Fruit fly (Drosophila melanogaster) whole organism, adult: ENCODE measurements around the gene kirre.

Experiments used
- CG11617 ChIP-seq: fragments of 200-800 bp; sonication (Bioruptor generic); optimal IDR thresholded peaks from 2 replicates; lab custom pipeline; 2017; ENCODE audit warnings: mild to moderate bottlenecking, missing biosample characterization, missing genetic modification reagents, missing genetic modification characterization
- CG12768 ChIP-seq: fragments of 200-800 bp; sonication (Bioruptor generic); optimal IDR thresholded peaks from 2 replicates; lab custom pipeline; 2017; ENCODE audit warnings: missing biosample characterization, missing genetic modification characterization, mild to moderate bottlenecking, moderate library complexity, missing genetic modification reagents
- CG14711 ChIP-seq: fragments of 200-800 bp; sonication (Bioruptor generic); optimal IDR thresholded peaks from 2 replicates; lab custom pipeline; 2018; ENCODE audit warnings: missing biosample characterization, mild to moderate bottlenecking, missing genetic modification characterization, moderate library complexity
- CG1620 ChIP-seq: fragments of 200-800 bp; sonication (Bioruptor generic); optimal IDR thresholded peaks from 2 replicates; lab custom pipeline; 2016; ENCODE audit warnings: missing biosample characterization, missing genetic modification characterization
- CG33017 ChIP-seq: fragments of 200-800 bp; sonication (Bioruptor generic); optimal IDR thresholded peaks from 2 replicates; lab custom pipeline; 2018; ENCODE audit warnings: missing biosample characterization, mild to moderate bottlenecking, missing genetic modification characterization, moderate library complexity
- CG5204 ChIP-seq: fragments of 200-800 bp; sonication (Bioruptor generic); optimal IDR thresholded peaks from 2 replicates; lab custom pipeline; 2016; ENCODE audit warnings: missing biosample characterization, missing genetic modification characterization
- CG7045 ChIP-seq: fragments of 200-800 bp; sonication (Bioruptor generic); optimal IDR thresholded peaks from 2 replicates; lab custom pipeline; 2017; ENCODE audit warnings: missing biosample characterization, mild to moderate bottlenecking, missing genetic modification characterization
- CG7101 ChIP-seq: fragments of 200-800 bp; sonication (Bioruptor generic); optimal IDR thresholded peaks from 2 replicates; lab custom pipeline; 2018; ENCODE audit warnings: missing biosample characterization, mild to moderate bottlenecking, missing genetic modification characterization, moderate library complexity
- Clk ChIP-seq: fragments of 200-800 bp; sonication (Bioruptor generic); optimal IDR thresholded peaks from 2 replicates; lab custom pipeline; 2017; ENCODE audit warnings: missing biosample characterization, missing genetic modification characterization
- Crg-1 ChIP-seq: fragments of 200-800 bp; sonication (Bioruptor generic); optimal IDR thresholded peaks from 2 replicates; lab custom pipeline; 2016; ENCODE audit warnings: missing biosample characterization, missing genetic modification characterization
- Hr96 ChIP-seq: fragments of 200-800 bp; sonication (Bioruptor generic); optimal IDR thresholded peaks from 2 replicates; lab custom pipeline; 2016; ENCODE audit warnings: missing biosample characterization, missing genetic modification characterization
- Mnt ChIP-seq: fragments of 200-800 bp; sonication (Bioruptor generic); optimal IDR thresholded peaks from 2 replicates; lab custom pipeline; 2016; ENCODE audit warnings: missing biosample characterization, mild to moderate bottlenecking, missing genetic modification characterization
- bab1 ChIP-seq: fragments of 200-800 bp; sonication (Bioruptor generic); optimal IDR thresholded peaks from 3 replicates; lab custom pipeline; 2019; ENCODE audit warnings: missing biosample characterization, mild to moderate bottlenecking, missing genetic modification characterization, moderate library complexity
- cic ChIP-seq: fragments of 200-800 bp; sonication (Bioruptor generic); optimal IDR thresholded peaks from 2 replicates; lab custom pipeline; 2017; ENCODE audit warnings: missing biosample characterization, mild to moderate bottlenecking, missing genetic modification characterization, moderate library complexity
- cnc ChIP-seq, 2 experiments: fragments of >200 bp; optimal IDR thresholded peaks; 2 replicates each; lab custom pipeline; 2017
- kay ChIP-seq: fragments of 200-800 bp; sonication (Bioruptor generic); peaks from one replicate; lab custom pipeline; 2016; ENCODE audit warnings: missing biosample characterization, missing genetic modification characterization, borderline replicate concordance
- ovo ChIP-seq: fragments of 200-800 bp; sonication (Bioruptor generic); optimal IDR thresholded peaks from 2 replicates; lab custom pipeline; 2016; ENCODE audit warnings: missing biosample characterization, missing genetic modification characterization
- pad ChIP-seq: fragments of 200-800 bp; sonication (Bioruptor generic); optimal IDR thresholded peaks from 3 replicates; lab custom pipeline; 2017; ENCODE audit warnings: missing biosample characterization, missing genetic modification characterization, mild to moderate bottlenecking, moderate library complexity, missing genetic modification reagents
- tj ChIP-seq: fragments of 200-800 bp; sonication (Bioruptor generic); optimal IDR thresholded peaks from 3 replicates; lab custom pipeline; 2017; ENCODE audit warnings: missing biosample characterization, mild to moderate bottlenecking, missing genetic modification characterization, moderate library complexity
- toe ChIP-seq: fragments of 200-800 bp; sonication (Bioruptor generic); optimal IDR thresholded peaks from 2 replicates; lab custom pipeline; 2016; ENCODE audit warnings: missing biosample characterization, missing genetic modification characterization

The kirre gene

DNA sequence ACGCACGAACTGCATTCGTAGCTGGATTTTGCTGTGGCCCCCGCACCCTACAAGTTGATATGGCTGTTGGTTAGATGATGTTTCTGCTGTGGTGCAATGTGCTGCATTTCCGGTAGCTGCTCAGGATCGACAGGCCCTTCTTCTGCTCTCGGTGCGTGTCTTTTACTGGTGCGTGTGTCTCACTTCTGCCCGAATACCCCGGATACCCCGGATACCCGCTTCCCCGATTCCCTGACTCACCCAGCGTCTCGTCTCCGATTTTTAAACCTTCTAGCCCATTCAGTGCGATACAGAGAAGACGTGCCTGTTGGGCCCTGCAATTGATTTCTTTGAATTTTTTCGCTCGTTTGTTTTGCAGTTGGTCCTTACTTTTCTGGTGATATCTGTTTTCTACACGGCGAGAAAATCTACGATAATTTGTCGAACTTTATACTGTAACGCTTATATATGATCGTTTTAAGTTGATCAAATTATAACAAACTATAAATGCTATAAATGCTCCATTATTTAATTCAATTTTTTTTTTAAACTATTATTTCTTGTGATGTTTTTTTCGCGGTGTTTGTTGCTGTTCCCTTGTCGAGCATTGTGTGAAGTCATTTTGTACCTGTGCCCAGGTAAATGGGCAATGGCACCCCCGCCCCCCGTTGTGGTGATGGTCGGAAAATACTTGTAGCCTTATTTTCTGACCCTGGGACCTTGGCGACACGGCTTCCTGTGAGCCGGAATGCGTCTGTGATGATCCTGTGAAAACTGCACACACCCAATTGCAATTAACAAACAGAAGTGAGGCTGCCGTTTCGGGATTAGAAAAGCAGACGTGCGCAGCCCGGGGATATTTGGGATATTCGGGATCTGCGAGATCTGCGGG, 245.0 kb downstream of the kirre start:
- TF ChIP-seq kay (no peak), CG33017 (tag; lab: Kevin White, UChicago) (no peak), tj (GFP tag; lab: Kevin White, UChicago) (no peak), cnc (optimal IDR thresholded peaks at IDR 0.05; lab: Kevin White, UChicago) (no peak), bab1 (no peak), Clk (GFP tag; lab: Kevin White, UChicago) (no peak), CG7045 (GFP tag; lab: Kevin White, UChicago) (no peak)

DNA sequence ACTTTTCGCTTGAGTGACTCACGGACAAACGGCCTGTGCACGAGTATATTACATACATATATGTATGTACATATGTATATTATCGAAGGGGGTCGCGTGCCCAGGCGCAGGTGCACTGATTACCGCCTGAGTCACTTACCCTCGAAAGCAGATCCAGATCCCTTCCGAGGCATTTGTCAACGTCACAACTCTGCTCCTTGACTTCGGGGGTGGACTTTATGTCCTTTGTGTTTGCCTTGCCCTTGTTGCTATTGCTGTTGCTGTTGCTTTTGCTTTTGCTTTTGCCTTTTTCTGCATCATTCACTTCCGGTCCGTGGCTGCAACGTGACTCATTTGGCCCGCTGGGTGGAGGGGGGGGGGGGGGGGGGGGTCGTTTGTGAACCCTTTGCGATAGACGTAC, 247.1 kb downstream of the kirre start:
- TF ChIP-seq tj (GFP tag; lab: Kevin White, UChicago) (no peak), toe (GFP tag; lab: Kevin White, UChicago) (no peak), CG14711 (tag; lab: Kevin White, UChicago) (no peak), cnc (optimal IDR thresholded peaks at IDR 0.05; lab: Kevin White, UChicago) (no peak), ovo (GFP tag; lab: Kevin White, UChicago) (no peak), Clk (GFP tag; lab: Kevin White, UChicago) (no peak), CG33017 (tag; lab: Kevin White, UChicago) (no peak), CG1620 (GFP tag; lab: Kevin White, UChicago) (no peak), pad (GFP tag; lab: Kevin White, UChicago) (no peak), CG12768 (GFP tag; lab: Kevin White, UChicago) (no peak), CG7045 (GFP tag; lab: Kevin White, UChicago) (no peak), bab1 (no peak)

- TF ChIP-seq Clk (GFP tag; lab: Kevin White, UChicago) (no peak), CG14711 (tag; lab: Kevin White, UChicago) (no peak), CG11617 (GFP tag; lab: Kevin White, UChicago) (no peak), kay (no peak), pad (GFP tag; lab: Kevin White, UChicago) (no peak), CG5204 (GFP tag; lab: Kevin White, UChicago) (no peak), CG1620 (GFP tag; lab: Kevin White, UChicago) (no peak), cic (GFP tag; lab: Kevin White, UChicago) (no peak), tj (GFP tag; lab: Kevin White, UChicago) (no peak), ovo (GFP tag; lab: Kevin White, UChicago) (no peak), toe (GFP tag; lab: Kevin White, UChicago) (no peak), CG7045 (GFP tag; lab: Kevin White, UChicago) (no peak), CG33017 (tag; lab: Kevin White, UChicago) (no peak), bab1 (no peak), cnc (optimal IDR thresholded peaks at IDR 0.05; lab: Kevin White, UChicago) (no peak), CG7101 (tag; lab: Kevin White, UChicago) (no peak), CG12768 (GFP tag; lab: Kevin White, UChicago) (no peak)
These were observed 249.1 kb downstream of the kirre start for dm6 chrX:2989332-2989731.

- TF ChIP-seq cnc (optimal IDR thresholded peaks at IDR 0.05; lab: Kevin White, UChicago): no peak
These were observed 250.8 kb downstream of the kirre start for dm6 chrX:2990952-2991351.

- TF ChIP-seq CG33017 (tag; lab: Kevin White, UChicago): no peak
- TF ChIP-seq CG11617 (GFP tag; lab: Kevin White, UChicago): no peak
- no peak for TF ChIP-seq pad (GFP tag; lab: Kevin White, UChicago)
- TF ChIP-seq cnc (optimal IDR thresholded peaks at IDR 0.05; lab: Kevin White, UChicago): no peak
- TF ChIP-seq Clk (GFP tag; lab: Kevin White, UChicago): no peak
- TF ChIP-seq tj (GFP tag; lab: Kevin White, UChicago): no peak
- TF ChIP-seq CG14711 (tag; lab: Kevin White, UChicago): no peak
- no peak for TF ChIP-seq CG7045 (GFP tag; lab: Kevin White, UChicago)
- no peak for TF ChIP-seq CG1620 (GFP tag; lab: Kevin White, UChicago)
- TF ChIP-seq CG5204 (GFP tag; lab: Kevin White, UChicago): no peak
- TF ChIP-seq CG7101 (tag; lab: Kevin White, UChicago): no peak
- no peak for TF ChIP-seq CG12768 (GFP tag; lab: Kevin White, UChicago)
- no peak for TF ChIP-seq toe (GFP tag; lab: Kevin White, UChicago)
- no peak for TF ChIP-seq Mnt (GFP tag; lab: Kevin White, UChicago)
- TF ChIP-seq kay: no peak
These were observed 253.1 kb downstream of the kirre start for dm6 chrX:2993098-2993773.

DNA sequence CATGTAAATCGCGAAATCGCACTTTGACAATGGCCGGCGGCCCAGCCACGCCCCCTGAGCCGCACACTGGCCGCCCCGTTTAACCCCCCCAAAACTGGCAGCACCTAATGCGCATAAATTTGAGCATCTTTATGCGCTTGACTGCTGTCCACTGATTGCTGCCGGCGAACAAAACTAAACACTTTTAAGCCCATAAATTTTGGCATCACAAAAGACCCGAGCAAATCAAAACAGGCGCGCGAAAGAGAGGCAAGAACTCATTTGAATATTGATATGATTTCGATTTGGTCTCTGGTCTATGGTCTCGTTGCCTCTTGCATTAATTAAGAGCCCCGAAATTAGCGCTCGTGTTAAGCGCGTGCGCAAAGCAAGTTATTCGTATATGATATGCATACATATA, 262.0 kb downstream of the kirre start:
- TF ChIP-seq Hr96 (no peak), CG12768 (GFP tag; lab: Kevin White, UChicago) (no peak), toe (GFP tag; lab: Kevin White, UChicago) (no peak), ovo (GFP tag; lab: Kevin White, UChicago) (no peak), Crg-1 (no peak), CG14711 (tag; lab: Kevin White, UChicago) (no peak), cic (GFP tag; lab: Kevin White, UChicago) (no peak), cnc (optimal IDR thresholded peaks at IDR 0.05; lab: Kevin White, UChicago) (no peak), Mnt (GFP tag; lab: Kevin White, UChicago) (no peak), CG11617 (GFP tag; lab: Kevin White, UChicago) (no peak)
